Worm (Caenorhabditis elegans) whole organism, L1 larva: ENCODE results near the gene sek-3.

Source experiments
- C16A3.4 ChIP-seq: fragments of 150-350 bp; optimal IDR thresholded peaks from 2 replicates; lab custom pipeline; 2014; ENCODE audit warnings: missing biosample characterization, missing genetic modification characterization
- F16B12.6 ChIP-seq: fragments of 150-350 bp; optimal IDR thresholded peaks from 2 replicates; lab custom pipeline; 2014; ENCODE audit warnings: missing biosample characterization, missing genetic modification characterization
- blmp-1 ChIP-seq: fragments of 150-350 bp; optimal IDR thresholded peaks from 2 replicates; lab custom pipeline; 2014; ENCODE audit warnings: missing biosample characterization, missing genetic modification characterization
- ceh-8 ChIP-seq: fragments of 200-800 bp; sonication (Bioruptor generic); optimal IDR thresholded peaks from 2 replicates; lab custom pipeline; 2018; ENCODE audit warnings: mild to moderate bottlenecking, missing genetic modification characterization, moderate library complexity, missing compliant biosample characterization
- ceh-82 ChIP-seq, 3 experiments: fragments of 150-350 bp in 1 of 3; sonication (generic microtip) in 2 of 3; optimal IDR thresholded peaks; 2 replicates each; lab custom pipeline; 2014 to 2017; ENCODE audit warnings: missing biosample characterization in 3 of 3, missing genetic modification characterization in 3 of 3
- efl-1 ChIP-seq, 4 experiments: fragments of 150-350 bp; optimal IDR thresholded peaks in 3 of 4; peaks in 1 of 4; 1 replicate in 1 of 4; 2 replicates in 3 of 4; lab custom pipeline; 2014; ENCODE audit warnings: missing biosample characterization in 2 of 4, missing genetic modification characterization in 2 of 4, missing genetic modification reagents in 2 of 4
- elt-2 ChIP-seq: sonication (generic microtip); optimal IDR thresholded peaks from 2 replicates; lab custom pipeline; 2016; ENCODE audit warnings: missing genetic modification characterization, mild to moderate bottlenecking, inconsistent platforms, missing compliant biosample characterization, missing genetic modification reagents
- jun-1 ChIP-seq: fragments of 150-350 bp; optimal IDR thresholded peaks from 2 replicates; lab custom pipeline; 2014; ENCODE audit warnings: missing biosample characterization, missing genetic modification reagents, missing genetic modification characterization
- lin-13 ChIP-seq: fragments of 150-350 bp; optimal IDR thresholded peaks from 2 replicates; lab custom pipeline; 2014; ENCODE audit warnings: missing biosample characterization, missing genetic modification reagents, missing genetic modification characterization
- mdl-1 ChIP-seq, 2 experiments: fragments of 150-350 bp; optimal IDR thresholded peaks; 2 replicates each; lab custom pipeline; 2014 to 2017; ENCODE audit warnings: missing biosample characterization in 2 of 2, missing genetic modification characterization in 2 of 2, inconsistent platforms in 1 of 2
- mef-2 ChIP-seq: fragments of 150-350 bp; optimal IDR thresholded peaks from 2 replicates; lab custom pipeline; 2014; ENCODE audit warnings: missing biosample characterization, missing genetic modification characterization
- nhr-47 ChIP-seq: sonication (generic microtip); optimal IDR thresholded peaks from 2 replicates; lab custom pipeline; 2016; ENCODE audit warnings: mild to moderate bottlenecking, missing genetic modification characterization, moderate library complexity, missing compliant biosample characterization
- nhr-71 ChIP-seq: sonication (generic microtip); optimal IDR thresholded peaks from 2 replicates; lab custom pipeline; 2016; ENCODE audit warnings: mild to moderate bottlenecking, missing genetic modification characterization, moderate library complexity, missing compliant biosample characterization
- nhr-76 ChIP-seq: sonication (generic microtip); optimal IDR thresholded peaks from 2 replicates; lab custom pipeline; 2017; ENCODE audit warnings: missing biosample characterization, missing genetic modification characterization
- nhr-77 ChIP-seq: fragments of 150-350 bp; optimal IDR thresholded peaks from 2 replicates; lab custom pipeline; 2014; ENCODE audit warnings: missing biosample characterization, missing genetic modification characterization
- pqm-1 ChIP-seq: sonication (generic microtip); optimal IDR thresholded peaks from 3 replicates; lab custom pipeline; 2017; ENCODE audit warnings: missing biosample characterization, missing genetic modification characterization
- snpc-4 ChIP-seq: fragments of 150-350 bp; optimal IDR thresholded peaks from 2 replicates; lab custom pipeline; 2014; ENCODE audit warnings: missing biosample characterization, missing genetic modification characterization
- sox-4 ChIP-seq: sonication (generic microtip); optimal IDR thresholded peaks from 2 replicates; lab custom pipeline; 2016; ENCODE audit warnings: missing genetic modification characterization, missing compliant biosample characterization
- unc-86 ChIP-seq: sonication (generic microtip); optimal IDR thresholded peaks from 2 replicates; lab custom pipeline; 2016; ENCODE audit warnings: missing genetic modification characterization, missing compliant biosample characterization
- xbp-1 ChIP-seq: sonication (generic microtip); optimal IDR thresholded peaks from 2 replicates; lab custom pipeline; 2016; ENCODE audit warnings: missing genetic modification characterization, missing compliant biosample characterization

sek-3 gene

ce11 chrX:5063750-5064652, 46.3 kb downstream of the sek-3 start, which contains the start of gene C24H10.2 (continued):
- TF ChIP-seq nhr-71 (tag; lab: Kevin White, UChicago) (peak; percentile 59), ceh-8 (GFP tag; lab: Kevin White, UChicago) (no peak), nhr-77 (tag; lab: Kevin White, UChicago) (peak; percentile 2), mef-2 (tag; lab: Kevin White, UChicago) (no peak), xbp-1 (peak; percentile 14), C16A3.4 (peak; percentile 44), unc-86 (tag; lab: Kevin White, UChicago) (no peak), mdl-1 (tag; optimal IDR thresholded peaks at IDR 0.05; lab: Kevin White, UChicago) (peak in 1 of 2 experiments; percentile 7), pqm-1 (tag; lab: Kevin White, UChicago) (no peak), nhr-76 (tag; lab: Kevin White, UChicago) (no peak), nhr-47 (tag; lab: Kevin White, UChicago) (no peak), ceh-82 (tag; optimal IDR thresholded peaks at IDR 0.05; lab: Kevin White, UChicago) (peak in 1 of 3 experiments; percentile 42), snpc-4 (tag; lab: Kevin White, UChicago) (no peak), jun-1 (peak; percentile 9)

- TF ChIP-seq efl-1 (optimal IDR thresholded peaks at IDR 0.05; lab: Kevin White, UChicago) (no peak), efl-1 (GFP tag; optimal IDR thresholded peaks at IDR 0.05 in 1 of 2; lab: Kevin White, UChicago) (peak in 1 of 2 experiments; percentile 79), ceh-82 (tag; optimal IDR thresholded peaks at IDR 0.05; lab: Kevin White, UChicago) (no peak)
Measured at ce11 chrX:5066570-5066969, 48.9 kb downstream of the sek-3 start.

ce11 chrX:5067796-5068195, 50.1 kb downstream of the sek-3 start, which contains the start of gene clc-7:
clc-7 (plus strand) TSS chrX:5068096.
- TF ChIP-seq elt-2 (no peak), sox-4 (tag; lab: Kevin White, UChicago) (no peak), lin-13 (GFP tag; lab: Kevin White, UChicago) (no peak), C16A3.4 (no peak), blmp-1 (tag; lab: Kevin White, UChicago) (no peak), F16B12.6 (no peak)
